Fruit fly (Drosophila melanogaster): Measurements from ENCODE around the gene Deaf1.

Gene Deaf1

DNA sequence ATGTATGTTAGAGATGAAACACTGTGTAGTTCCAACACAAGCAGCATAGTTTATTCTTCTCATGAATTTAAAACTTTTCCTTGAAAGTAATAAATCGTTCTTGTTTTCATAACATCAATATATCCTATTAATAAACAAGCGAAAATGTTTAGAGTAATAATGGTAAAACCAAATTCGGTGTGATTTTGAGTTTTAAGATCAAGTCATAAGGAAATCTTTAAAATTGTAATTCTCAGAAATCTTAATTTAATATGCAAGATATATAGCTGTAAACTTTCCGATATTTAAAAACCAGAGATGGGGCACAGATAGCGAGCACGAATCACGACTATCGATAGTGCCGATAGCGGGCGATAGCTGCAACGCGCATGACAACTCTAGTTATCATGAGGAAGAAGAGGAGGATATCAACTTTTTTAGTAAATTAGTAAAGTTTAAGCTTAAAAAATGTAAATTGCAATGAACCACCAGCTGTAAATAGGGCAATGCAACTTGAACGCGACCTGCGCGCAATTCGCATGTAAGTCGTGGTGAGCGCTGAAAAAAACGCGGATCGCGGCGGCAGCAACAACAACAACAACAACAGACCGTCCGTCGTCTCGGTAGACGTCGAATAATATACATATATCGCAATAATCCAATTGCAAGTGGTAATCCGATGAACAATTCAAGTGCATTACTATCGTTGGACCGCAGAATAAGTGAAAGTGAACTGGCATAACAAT is at the start of gene Deaf1, which contains the start of gene Fibp:
Deaf1 (plus strand) TSS at position 368 of the 725 bp plus-strand sequence.
Fibp (minus strand) TSS at position 161 of the 725 bp plus-strand sequence.
- peak; percentile 82 for TF ChIP-seq noc (tag; optimal IDR thresholded peaks at IDR 0.05)

DNA sequence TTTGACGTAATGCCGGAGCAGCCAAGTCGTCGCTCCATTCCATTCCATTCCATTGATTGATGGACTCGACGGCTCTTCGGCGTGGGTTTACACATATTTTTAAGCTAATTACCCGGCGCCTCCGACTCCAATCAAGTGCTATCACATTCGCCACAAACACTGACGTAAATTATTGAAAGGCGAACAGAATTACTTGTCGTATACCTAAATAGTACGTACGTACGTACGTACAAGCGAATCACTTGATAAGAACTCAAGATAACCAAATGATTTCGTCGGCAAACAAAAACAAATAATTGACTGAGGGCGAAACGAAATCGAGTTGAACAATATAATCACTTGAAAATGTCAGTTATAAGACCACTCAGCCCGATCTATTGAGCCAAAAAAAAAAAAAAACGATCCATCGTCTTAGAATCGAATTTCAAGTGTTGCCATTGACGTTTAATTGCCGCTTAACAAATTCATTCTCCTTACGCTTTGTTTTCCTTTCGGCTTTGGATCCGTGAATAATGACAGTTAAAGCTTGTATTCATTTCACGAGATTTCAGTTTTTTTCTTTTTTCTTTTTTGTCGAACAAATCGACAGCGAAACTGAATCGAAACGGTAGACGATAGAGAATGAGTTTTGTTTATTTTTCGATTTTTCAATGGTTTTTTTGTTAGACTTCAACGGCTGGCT is 40.6 kb upstream of the Deaf1 start:
- peak; percentile 87 for TF ChIP-seq noc (tag; optimal IDR thresholded peaks at IDR 0.05)

DNA sequence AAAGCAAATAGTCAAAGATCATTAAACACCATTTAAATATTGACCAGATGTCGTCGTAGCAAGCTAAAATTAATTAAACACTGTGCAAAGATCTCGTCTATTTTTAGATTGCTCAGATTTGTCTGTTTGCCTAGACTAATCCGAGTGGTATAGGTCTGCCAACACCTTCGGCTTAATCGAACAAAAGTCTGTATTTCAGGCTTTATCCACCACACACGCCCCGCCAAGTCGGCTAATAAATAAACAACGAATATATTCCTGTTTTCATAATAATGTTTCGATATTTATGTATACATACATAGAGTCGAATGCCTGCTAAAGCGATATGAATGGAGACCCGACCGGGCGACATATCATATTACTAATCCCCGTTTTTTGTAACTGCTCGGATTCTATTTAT is 39.4 kb upstream of the Deaf1 start:
- TF ChIP-seq noc (tag; optimal IDR thresholded peaks at IDR 0.05) = no peak

DNA sequence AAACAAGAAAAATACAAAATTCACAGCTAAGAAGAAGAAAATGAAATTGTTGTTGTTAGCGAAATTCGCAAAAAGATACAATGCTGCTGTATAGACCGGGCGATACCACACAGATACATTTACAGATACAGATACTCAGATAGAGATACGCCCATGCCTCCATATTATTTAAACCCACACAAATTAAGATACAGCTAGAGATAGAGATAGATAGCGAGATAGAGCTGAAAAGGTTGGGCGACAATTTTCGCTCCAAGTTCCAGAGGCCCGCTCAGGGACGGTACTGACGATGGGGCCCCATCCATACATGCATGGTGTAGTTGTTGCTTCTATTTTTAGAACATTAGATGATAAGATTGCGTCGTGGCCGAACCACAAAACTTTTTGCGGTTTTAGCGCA is 30.3 kb upstream of the Deaf1 start:
- peak; percentile 53 for TF ChIP-seq noc (tag; optimal IDR thresholded peaks at IDR 0.05)

DNA sequence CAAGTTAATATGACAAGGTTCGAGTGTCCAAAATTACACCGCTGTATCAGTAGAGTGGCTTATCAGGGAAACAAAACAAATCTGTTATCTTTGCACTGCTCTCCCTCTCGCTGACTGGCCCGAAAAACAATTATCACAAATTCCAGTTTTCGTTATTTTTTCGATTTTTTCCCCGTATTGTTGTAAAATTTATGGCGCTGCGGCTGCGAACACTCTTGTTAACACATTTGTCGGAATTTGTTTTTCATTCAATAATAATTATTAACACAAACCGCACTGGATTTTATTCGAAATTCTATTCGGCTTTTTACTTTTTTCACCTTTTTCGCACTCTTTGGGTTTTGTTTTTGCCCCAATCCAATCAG is 27.4 kb upstream of the Deaf1 start:
- TF ChIP-seq noc (tag; optimal IDR thresholded peaks at IDR 0.05) = no peak

DNA sequence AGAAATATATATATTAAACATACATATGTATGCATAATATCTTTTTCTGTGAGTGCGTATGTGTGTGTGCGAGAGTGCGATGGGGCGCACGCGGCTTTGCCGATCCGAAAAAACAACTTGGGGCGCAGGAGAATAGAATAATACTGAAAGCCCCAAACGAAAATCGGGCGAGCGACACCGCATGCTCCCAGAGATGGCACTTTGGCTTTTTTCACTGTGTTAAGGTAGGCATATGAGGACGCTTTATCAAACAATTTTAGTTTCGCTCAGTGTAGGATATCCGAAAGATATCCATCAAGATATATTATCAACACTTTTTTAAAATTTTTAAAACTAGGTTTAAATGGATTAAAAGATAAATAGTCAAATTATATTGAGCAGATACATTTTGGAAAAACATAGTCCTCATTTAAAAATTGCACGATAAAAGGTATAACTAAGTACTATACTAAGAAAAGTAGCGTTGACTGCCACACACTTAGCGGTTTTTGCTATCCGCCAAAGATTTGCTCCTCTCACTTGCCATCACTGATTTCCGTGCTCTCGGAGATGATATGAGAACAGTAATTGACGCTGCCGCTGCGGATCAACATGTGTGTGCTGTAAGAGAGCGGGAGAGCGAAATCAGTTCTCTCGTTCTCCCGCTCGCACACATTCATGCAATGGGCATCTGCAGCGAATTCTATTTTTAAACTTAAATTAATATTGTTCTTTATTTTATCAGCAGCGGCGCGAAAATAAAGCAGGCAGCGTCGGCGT is 26.9 kb upstream of the Deaf1 start:
- TF ChIP-seq noc (tag; optimal IDR thresholded peaks at IDR 0.05) = peak; percentile 75

DNA sequence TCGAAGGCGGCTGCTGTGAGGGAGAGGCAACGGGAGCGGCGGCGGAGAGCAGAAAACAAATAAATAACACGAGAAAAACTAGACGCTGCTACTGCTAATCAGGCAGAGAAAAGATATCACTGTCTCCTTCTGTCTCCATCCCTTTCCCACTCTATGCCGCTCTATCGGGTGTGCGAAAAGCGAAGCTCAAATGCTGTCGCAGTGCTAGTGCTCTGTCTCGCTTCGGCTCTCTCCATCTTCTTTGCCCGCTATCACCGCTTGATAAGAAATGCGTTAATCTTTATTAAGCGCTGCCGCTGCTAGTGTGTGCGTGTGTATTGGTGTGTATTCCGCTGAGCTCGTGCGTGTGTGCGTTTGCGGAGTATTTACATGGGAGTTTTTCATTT is 26.3 kb upstream of the Deaf1 start:
- peak; percentile 45 for TF ChIP-seq noc (tag; optimal IDR thresholded peaks at IDR 0.05)

DNA sequence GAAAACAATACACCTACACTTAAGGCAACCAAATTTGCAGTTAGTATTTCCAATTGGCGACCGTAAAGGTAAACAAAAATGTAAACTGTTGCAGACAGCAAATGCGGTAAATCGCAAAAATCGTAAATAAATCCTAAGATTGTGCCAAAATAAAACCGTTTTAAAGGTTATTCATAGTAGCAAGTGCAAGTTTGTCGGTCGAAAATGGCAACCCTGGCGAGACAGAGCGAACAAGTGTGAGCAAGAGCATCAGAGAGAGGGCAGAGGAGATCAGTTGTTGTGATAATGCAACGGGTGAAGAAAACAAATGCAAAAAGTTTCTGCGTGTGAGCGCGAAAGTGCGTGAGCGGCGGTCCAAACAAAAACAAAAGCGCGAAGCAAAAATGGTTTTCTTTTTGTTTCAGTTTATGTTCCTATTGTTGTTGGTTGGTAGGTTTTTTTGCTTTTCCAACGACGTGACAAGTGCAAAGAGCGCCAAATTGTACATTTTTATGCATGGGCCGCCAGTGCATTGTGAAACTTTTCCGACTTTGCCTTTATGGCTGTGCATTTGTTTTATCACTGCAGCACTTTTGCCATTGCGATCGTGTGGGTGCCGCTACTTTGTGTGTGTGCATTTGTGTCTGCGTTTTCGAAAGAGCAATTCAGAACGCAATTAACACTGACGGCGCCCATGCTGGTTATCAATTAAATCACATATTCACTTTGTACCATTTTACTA is 25.1 kb upstream of the Deaf1 start:
- TF ChIP-seq noc (tag; optimal IDR thresholded peaks at IDR 0.05) = no peak

DNA sequence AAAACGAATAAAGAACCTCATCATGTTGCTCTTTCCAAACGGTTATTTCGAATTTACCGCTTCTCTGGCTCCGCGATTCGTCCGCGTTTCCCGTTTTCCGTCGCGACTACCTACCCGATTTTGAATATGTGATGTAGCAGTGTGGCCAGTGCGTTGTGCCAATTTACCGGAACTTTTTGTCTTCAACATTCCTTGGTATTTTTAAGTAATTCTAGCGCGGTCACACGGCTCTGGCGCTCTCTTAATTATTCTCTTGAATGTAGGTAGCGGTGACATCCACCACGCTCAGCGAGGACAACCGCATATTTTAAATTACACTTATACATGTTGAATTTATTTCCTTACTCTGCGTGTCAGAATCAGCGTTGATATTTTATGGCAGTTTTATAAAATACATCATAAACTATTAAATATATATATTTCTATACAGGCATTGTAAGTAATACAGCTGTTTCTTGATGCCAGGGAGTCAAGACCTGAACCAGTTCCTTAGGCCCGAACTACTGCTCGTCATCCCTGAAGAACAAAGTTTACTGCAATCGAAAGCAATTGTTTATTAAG is 24.5 kb upstream of the Deaf1 start, which contains the start of the genes CG42637, Gyc76C and SREBP:
CG42637 (minus strand) TSS at position 132 of the 561 bp plus-strand sequence.
Gyc76C (minus strand) TSS at position 132 of the 561 bp plus-strand sequence.
SREBP (plus strand) TSS at position 498 of the 561 bp plus-strand sequence.
- no peak for TF ChIP-seq noc (tag; optimal IDR thresholded peaks at IDR 0.05)

DNA sequence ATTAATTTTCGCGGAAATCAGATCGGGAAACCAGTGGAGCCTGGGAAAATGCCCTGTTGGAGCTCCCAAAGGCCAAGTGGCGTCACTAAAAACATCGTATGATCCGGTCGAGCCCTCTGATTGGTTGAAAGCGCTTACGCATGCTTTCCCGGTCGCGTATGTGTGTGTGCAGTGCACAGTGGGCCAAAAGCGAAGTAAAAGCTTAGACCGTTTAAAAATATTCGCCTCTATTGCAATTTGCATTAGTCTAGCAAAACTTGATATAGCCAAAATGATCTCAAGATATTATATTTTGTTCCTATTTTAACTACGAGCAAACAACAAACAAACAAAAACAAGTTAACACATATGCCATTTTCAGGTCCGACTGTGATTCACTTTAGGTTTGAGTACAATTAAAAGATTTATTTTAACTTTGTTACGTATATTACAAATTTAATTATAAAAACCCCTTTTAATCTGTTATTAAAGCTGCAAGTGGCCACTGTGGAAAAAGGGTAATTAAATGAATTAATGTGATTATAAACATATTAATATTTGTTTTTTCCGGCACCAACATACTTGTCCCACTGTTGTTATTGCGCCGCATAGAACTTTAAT is 23.7 kb upstream of the Deaf1 start:
- TF ChIP-seq noc (tag; optimal IDR thresholded peaks at IDR 0.05) = peak; percentile 94

DNA sequence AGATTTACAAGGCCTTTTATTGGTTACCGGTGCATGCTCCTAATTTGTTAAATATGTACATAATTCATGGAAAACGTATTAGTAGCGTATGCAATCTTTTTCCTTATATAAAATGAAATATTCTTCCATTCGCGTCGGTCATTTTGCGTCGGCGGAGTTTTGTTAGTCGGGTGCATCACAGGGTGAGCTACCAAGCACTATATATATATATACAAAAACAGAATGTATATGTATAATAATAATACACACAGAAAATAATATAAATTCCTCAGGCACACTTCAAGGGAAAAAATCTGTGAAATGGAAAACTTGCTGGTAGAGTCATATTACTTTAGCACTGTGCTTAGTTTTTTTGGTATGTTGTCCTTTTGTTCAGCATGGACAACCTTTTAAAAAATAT is 19.0 kb upstream of the Deaf1 start, which contains the start of gene Ir76a:
Ir76a (plus strand) TSS at position 301 of the 400 bp plus-strand sequence.
- TF ChIP-seq noc (tag; optimal IDR thresholded peaks at IDR 0.05) = no peak

DNA sequence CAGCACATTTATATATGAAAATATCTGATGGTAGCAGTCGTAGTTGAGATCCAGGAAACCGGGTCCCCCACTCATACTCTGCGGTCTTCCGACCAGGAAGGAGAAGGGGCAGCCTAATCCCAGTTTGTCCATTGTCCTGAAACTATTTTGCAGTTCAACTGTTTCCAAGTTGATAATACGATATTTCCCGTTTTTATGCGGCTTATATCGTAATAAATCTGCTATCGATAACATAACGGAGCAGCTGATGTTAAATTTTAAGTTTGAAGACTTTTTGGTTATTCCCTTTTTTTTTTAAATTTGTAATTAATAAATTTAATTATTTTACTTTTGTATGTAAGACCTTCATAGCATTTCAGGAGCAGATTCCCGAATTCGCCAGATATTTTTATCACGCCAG is 16.9 kb upstream of the Deaf1 start, which contains the start of gene CG14102:
CG14102 (minus strand) TSS at position 187 of the 400 bp plus-strand sequence.
- no peak for TF ChIP-seq noc (tag; optimal IDR thresholded peaks at IDR 0.05)

DNA sequence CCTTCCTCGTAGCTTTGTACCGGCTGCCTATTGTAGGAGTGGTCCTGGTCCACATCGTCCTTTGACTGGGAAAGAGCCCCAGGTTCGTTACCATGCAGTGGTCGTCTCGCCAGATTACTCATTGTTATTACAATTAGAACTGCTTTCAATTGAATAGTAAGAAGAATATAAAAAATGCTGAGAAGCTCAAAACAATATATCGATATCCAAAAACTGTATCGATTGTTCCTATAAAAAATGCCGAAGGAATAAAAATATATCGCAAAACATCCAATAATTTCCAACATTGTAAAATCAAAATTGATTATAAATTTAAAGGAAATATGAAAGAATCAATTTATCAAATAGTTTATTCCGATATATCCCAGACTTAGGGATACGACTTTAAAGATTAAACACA is 13.1 kb upstream of the Deaf1 start, which contains the start of the genes TORIP and Ccdc58:
TORIP (minus strand) TSS at position 173 of the 400 bp plus-strand sequence.
Ccdc58 (plus strand) TSS at position 274 of the 400 bp plus-strand sequence.
- TF ChIP-seq noc (tag; optimal IDR thresholded peaks at IDR 0.05) = no peak

DNA sequence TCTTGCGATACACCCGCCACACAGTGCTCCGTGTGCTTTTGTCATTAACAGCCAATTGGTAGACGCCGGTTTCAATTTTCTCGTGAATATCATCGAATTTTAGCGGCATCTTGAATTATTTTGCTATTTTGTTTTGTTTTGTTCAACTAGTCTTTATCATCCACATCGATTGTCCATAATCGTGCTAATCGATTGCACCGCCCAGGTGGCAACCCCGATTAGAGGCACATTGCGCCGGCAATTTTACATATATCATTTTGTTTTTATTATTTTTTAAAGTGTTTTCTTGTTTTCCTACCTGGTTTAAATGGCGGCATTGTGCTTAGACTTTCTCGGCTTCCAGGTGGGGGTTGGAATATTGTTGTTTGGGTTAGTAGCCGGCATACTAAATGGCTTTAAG is 12.1 kb upstream of the Deaf1 start, which contains the start of gene CG34116:
CG34116 (minus strand) TSS at position 142 of the 400 bp plus-strand sequence.
- no peak for TF ChIP-seq noc (tag; optimal IDR thresholded peaks at IDR 0.05)

Measured in whole organism, larva.